Fruit fly (Drosophila melanogaster): Measurements from ENCODE around the gene FoxK.

FoxK gene

DNA sequence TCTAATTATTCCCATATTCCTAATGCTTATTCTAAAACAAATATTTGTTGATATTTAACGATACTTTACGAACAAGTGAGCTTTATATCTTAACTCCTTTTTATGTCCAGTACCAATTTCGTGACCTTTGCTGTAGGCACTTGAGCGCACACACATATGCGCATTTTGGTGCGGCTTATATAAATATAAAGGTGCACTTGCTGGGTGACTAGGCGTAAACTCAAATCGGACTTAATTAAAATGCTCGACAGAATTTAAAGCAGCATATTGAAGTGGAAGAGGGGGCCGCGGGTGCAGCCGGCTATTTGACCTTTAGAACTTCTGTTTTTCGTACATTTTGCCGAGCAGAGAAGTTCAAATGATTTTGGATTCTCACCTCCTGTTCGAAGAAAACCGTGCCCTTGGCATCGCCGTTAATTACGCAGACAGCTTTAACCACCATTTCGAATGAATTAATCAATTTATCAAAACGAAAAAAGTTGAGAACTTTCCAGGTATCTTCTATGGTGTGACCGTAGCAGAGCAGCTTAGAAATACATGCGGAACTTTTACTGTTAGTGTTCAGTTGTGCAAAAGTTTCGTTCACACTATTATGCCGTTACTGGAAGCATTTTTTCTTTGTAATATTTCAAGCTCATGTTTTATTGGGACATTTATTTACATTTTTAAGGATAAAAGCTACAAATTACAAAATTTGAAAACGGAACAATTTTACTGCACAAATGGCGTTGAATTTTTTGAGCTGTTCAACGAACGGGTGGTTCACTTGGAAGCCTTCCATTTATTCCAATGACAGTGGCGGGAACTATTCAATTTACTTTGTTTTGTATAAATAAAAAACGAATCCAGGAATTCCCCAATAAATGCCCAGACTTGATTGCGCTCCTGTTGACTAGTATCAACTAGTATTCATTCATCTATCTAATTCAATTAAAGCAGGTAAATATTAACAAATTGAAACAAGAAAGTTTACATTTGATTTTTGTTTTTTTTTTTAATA lies 7.1 kb downstream of the FoxK start, which contains the start of gene Sod1 (continued):
- TF ChIP-seq cato (GFP tag; optimal IDR thresholded peaks at IDR 0.05; ENCODE audit: borderline replicate concordance), result no peak
- no peak for TF ChIP-seq H2.0 (GFP tag; IDR thresholded peaks at IDR 0.05)
- TF ChIP-seq BtbVII (GFP tag; optimal IDR thresholded peaks at IDR 0.05), result peak; percentile 51
- TF ChIP-seq fd3F (GFP tag; optimal IDR thresholded peaks at IDR 0.05), result no peak
- TF ChIP-seq ci (GFP tag; IDR thresholded peaks at IDR 0.05), result no peak
- no peak for TF ChIP-seq tx (GFP tag; optimal IDR thresholded peaks at IDR 0.05)
- no peak for TF ChIP-seq B-H1 (GFP tag; IDR thresholded peaks at IDR 0.05)
- no peak for TF ChIP-seq sima (GFP tag; optimal IDR thresholded peaks at IDR 0.05)
- TF ChIP-seq bbx (GFP tag; IDR thresholded peaks at IDR 0.05; ENCODE audit: partially characterized antibody), result no peak
- TF ChIP-seq pnt (GFP tag; optimal IDR thresholded peaks at IDR 0.05), result no peak
- TF ChIP-seq eve (GFP tag; optimal IDR thresholded peaks at IDR 0.05), result no peak
- TF ChIP-seq CG8944 (GFP tag; optimal IDR thresholded peaks at IDR 0.05), result no peak
- TF ChIP-seq Aef1 (GFP tag; IDR thresholded peaks at IDR 0.05), result no peak
- TF ChIP-seq CG34376 (GFP tag; optimal IDR thresholded peaks at IDR 0.05), result no peak
- TF ChIP-seq Bteb2 (GFP tag; optimal IDR thresholded peaks at IDR 0.05), result no peak
- no peak for TF ChIP-seq CG9932 (GFP tag; IDR thresholded peaks at IDR 0.05)
- no peak for TF ChIP-seq CG10147 (GFP tag; optimal IDR thresholded peaks at IDR 0.05)
- no peak for TF ChIP-seq Dfd (GFP tag; optimal IDR thresholded peaks at IDR 0.05)
- no peak for TF ChIP-seq CG11398 (GFP tag; optimal IDR thresholded peaks at IDR 0.05)
- no peak for TF ChIP-seq CG15269 (tag; optimal IDR thresholded peaks at IDR 0.05)
- no peak for TF ChIP-seq Mrtf (GFP tag; IDR thresholded peaks at IDR 0.05)
- TF ChIP-seq Adf1 (GFP tag; IDR thresholded peaks at IDR 0.05), result no peak
- TF ChIP-seq CG14667 (GFP tag; IDR thresholded peaks at IDR 0.05), result no peak
- no peak for TF ChIP-seq zf30C (GFP tag; optimal IDR thresholded peaks at IDR 0.05)
- no peak for TF ChIP-seq tap (tag; optimal IDR thresholded peaks at IDR 0.05)
- TF ChIP-seq so (GFP tag; IDR thresholded peaks at IDR 0.05), result no peak
- no peak for TF ChIP-seq CG12744 (GFP tag; optimal IDR thresholded peaks at IDR 0.05)
- peak; percentile 75 for TF ChIP-seq MESR4 (GFP tag; optimal IDR thresholded peaks at IDR 0.05)
- TF ChIP-seq hbn (GFP tag; IDR thresholded peaks at IDR 0.05; ENCODE audit: partially characterized antibody), result no peak
- no peak for TF ChIP-seq CG6854 (GFP tag; optimal IDR thresholded peaks at IDR 0.05)
- TF ChIP-seq emc (GFP tag; optimal IDR thresholded peaks at IDR 0.05), result no peak
- no peak for TF ChIP-seq gem (tag; optimal IDR thresholded peaks at IDR 0.05)
- TF ChIP-seq CG13424 (tag; optimal IDR thresholded peaks at IDR 0.05), result no peak
- TF ChIP-seq chif (GFP tag; optimal IDR thresholded peaks at IDR 0.05), result no peak
- no peak for TF ChIP-seq fru (optimal IDR thresholded peaks at IDR 0.05)
- no peak for TF ChIP-seq CG16779 (GFP tag; IDR thresholded peaks at IDR 0.05)
- TF ChIP-seq Hr78 (GFP tag; optimal IDR thresholded peaks at IDR 0.05), result peak in 1 of 2 experiments; percentile 97
- TF ChIP-seq tup (GFP tag; optimal IDR thresholded peaks at IDR 0.05), result no peak
- no peak for TF ChIP-seq Usf (GFP tag; optimal IDR thresholded peaks at IDR 0.05)
- TF ChIP-seq Atf3 (GFP tag; optimal IDR thresholded peaks at IDR 0.05), result no peak
- no peak for TF ChIP-seq jing (GFP tag; optimal IDR thresholded peaks at IDR 0.05)
- no peak for TF ChIP-seq Neu2 (GFP tag; optimal IDR thresholded peaks at IDR 0.05; ENCODE audit: borderline replicate concordance)
- TF ChIP-seq al (GFP tag; IDR thresholded peaks at IDR 0.05), result no peak
- no peak for TF ChIP-seq Hey (tag; optimal IDR thresholded peaks at IDR 0.05)
- no peak for TF ChIP-seq CG13123 (GFP tag; optimal IDR thresholded peaks at IDR 0.05)
- no peak for TF ChIP-seq CG32532 (GFP tag; IDR thresholded peaks at IDR 0.05)
- TF ChIP-seq Awh (GFP tag; IDR thresholded peaks at IDR 0.05), result no peak
- TF ChIP-seq Fer1 (GFP tag; optimal IDR thresholded peaks at IDR 0.05), result peak; percentile 1
- no peak for TF ChIP-seq sob (GFP tag; IDR thresholded peaks at IDR 0.05)
- TF ChIP-seq H15 (GFP tag; IDR thresholded peaks at IDR 0.05), result no peak
